Worm (Caenorhabditis elegans) whole organism, L3 larva: ENCODE data around the gene C33G8.2.
A peak's percentile ranks its signal among the peaks of the same experiment; 100 is the strongest.

ENCODE experiments used
- R02D3.7 ChIP-seq: fragments of 150-350 bp; optimal IDR thresholded peaks from 2 replicates; lab custom pipeline; 2014; ENCODE audit warnings: missing biosample characterization, missing genetic modification characterization
- ZK546.5 ChIP-seq: sonication (generic microtip); optimal IDR thresholded peaks from 2 replicates; lab custom pipeline; 2017; ENCODE audit warnings: missing biosample characterization, missing genetic modification characterization
- aly-2 ChIP-seq: fragments of 150-350 bp; optimal IDR thresholded peaks from 2 replicates; lab custom pipeline; 2014; ENCODE audit warnings: missing biosample characterization, missing genetic modification characterization
- ama-1 ChIP-seq: fragments of 150-350 bp; optimal IDR thresholded peaks from 2 replicates; lab custom pipeline; 2018
- ceh-16 ChIP-seq: sonication (generic microtip); optimal IDR thresholded peaks from 2 replicates; lab custom pipeline; 2017; ENCODE audit warnings: missing biosample characterization, missing genetic modification characterization
- ceh-9 ChIP-seq: sonication (generic microtip); optimal IDR thresholded peaks from 2 replicates; lab custom pipeline; 2018; ENCODE audit warnings: missing biosample characterization, missing genetic modification characterization
- egl-5 ChIP-seq: fragments of 150-350 bp; optimal IDR thresholded peaks from 2 replicates; lab custom pipeline; 2017; ENCODE audit warnings: missing biosample characterization, missing genetic modification reagents, missing genetic modification characterization, inconsistent platforms
- elt-1 ChIP-seq: fragments of 150-350 bp; optimal IDR thresholded peaks from 2 replicates; lab custom pipeline; 2014; ENCODE audit warnings: missing biosample characterization, missing genetic modification characterization
- elt-2 ChIP-seq: sonication (generic microtip); optimal IDR thresholded peaks from 2 replicates; lab custom pipeline; 2016; ENCODE audit warnings: missing genetic modification reagents, mild to moderate bottlenecking, missing genetic modification characterization, missing compliant biosample characterization
- elt-3 ChIP-seq, 3 experiments: fragments of 150-350 bp in 1 of 3; sonication (generic microtip) in 2 of 3; optimal IDR thresholded peaks; 2 replicates in 2 of 3; 4 replicates in 1 of 3; lab custom pipeline; 2014 to 2017; ENCODE audit warnings: missing biosample characterization in 3 of 3, missing genetic modification characterization in 3 of 3
- fos-1 ChIP-seq: fragments of 150-350 bp; optimal IDR thresholded peaks from 2 replicates; lab custom pipeline; 2014; ENCODE audit warnings: missing biosample characterization, missing genetic modification characterization
- jun-1 ChIP-seq: fragments of 150-350 bp; optimal IDR thresholded peaks from 2 replicates; lab custom pipeline; 2014; ENCODE audit warnings: missing biosample characterization, missing genetic modification reagents, missing genetic modification characterization
- lin-15B ChIP-seq: fragments of 150-350 bp; optimal IDR thresholded peaks from 2 replicates; lab custom pipeline; 2014; ENCODE audit warnings: missing biosample characterization, missing genetic modification characterization
- lin-39 ChIP-seq: fragments of 150-350 bp; optimal IDR thresholded peaks from 2 replicates; lab custom pipeline; 2018; ENCODE audit warnings: missing biosample characterization, missing genetic modification reagents, missing genetic modification characterization
- mdl-1 ChIP-seq: fragments of 150-350 bp; optimal IDR thresholded peaks from 2 replicates; lab custom pipeline; 2014; ENCODE audit warnings: missing biosample characterization, missing genetic modification characterization
- mml-1 ChIP-seq: fragments of 150-350 bp; sonication (generic microtip); optimal IDR thresholded peaks from 3 replicates; lab custom pipeline; 2014; ENCODE audit warnings: missing biosample characterization, missing genetic modification characterization
- nhr-12 ChIP-seq: fragments of 150-350 bp; optimal IDR thresholded peaks from 2 replicates; lab custom pipeline; 2014; ENCODE audit warnings: missing biosample characterization, missing genetic modification characterization
- nhr-23 ChIP-seq: fragments of 150-350 bp; optimal IDR thresholded peaks from 2 replicates; lab custom pipeline; 2014; ENCODE audit warnings: missing biosample characterization, missing genetic modification reagents, missing genetic modification characterization
- nhr-237 ChIP-seq: fragments of 150-350 bp; optimal IDR thresholded peaks from 2 replicates; lab custom pipeline; 2014; ENCODE audit warnings: missing biosample characterization, missing genetic modification characterization
- nhr-25 ChIP-seq: sonication (generic microtip); optimal IDR thresholded peaks from 2 replicates; lab custom pipeline; 2017; ENCODE audit warnings: missing biosample characterization, missing genetic modification characterization
- nhr-28 ChIP-seq: fragments of 150-350 bp; optimal IDR thresholded peaks from 2 replicates; lab custom pipeline; 2014; ENCODE audit warnings: missing biosample characterization, missing genetic modification characterization
- nhr-43 ChIP-seq: sonication (generic microtip); optimal IDR thresholded peaks from 2 replicates; lab custom pipeline; 2016; ENCODE audit warnings: mild to moderate bottlenecking, missing genetic modification characterization, missing compliant biosample characterization; ENCODE audit not compliant: poor library complexity, severe bottlenecking
- nhr-67 ChIP-seq: fragments of 150-350 bp; optimal IDR thresholded peaks from 2 replicates; lab custom pipeline; 2014; ENCODE audit warnings: missing biosample characterization, missing genetic modification characterization
- pha-4 ChIP-seq: fragments of 150-350 bp; optimal IDR thresholded peaks from 2 replicates; lab custom pipeline; 2014; ENCODE audit warnings: missing biosample characterization, missing genetic modification reagents, missing genetic modification characterization
- pqm-1 ChIP-seq: fragments of 150-350 bp; optimal IDR thresholded peaks from 2 replicates; lab custom pipeline; 2017; ENCODE audit warnings: missing biosample characterization, missing genetic modification characterization, inconsistent platforms
- sea-2 ChIP-seq: fragments of 150-350 bp; sonication (generic microtip); optimal IDR thresholded peaks from 4 replicates; lab custom pipeline; 2014; ENCODE audit warnings: missing biosample characterization, missing genetic modification reagents, missing genetic modification characterization
- snpc-4 ChIP-seq: fragments of 150-350 bp; optimal IDR thresholded peaks from 2 replicates; lab custom pipeline; 2014; ENCODE audit warnings: missing biosample characterization, missing genetic modification characterization
- tbx-2 ChIP-seq: sonication (generic microtip); optimal IDR thresholded peaks from 2 replicates; lab custom pipeline; 2016; ENCODE audit warnings: mild to moderate bottlenecking, missing genetic modification characterization, missing compliant biosample characterization
- zag-1 ChIP-seq: fragments of 150-350 bp; optimal IDR thresholded peaks from 2 replicates; lab custom pipeline; 2014; ENCODE audit warnings: missing biosample characterization, missing genetic modification characterization
- ztf-11 ChIP-seq: fragments of 150-350 bp; optimal IDR thresholded peaks from 2 replicates; lab custom pipeline; 2014; ENCODE audit warnings: missing biosample characterization, missing genetic modification characterization
- ztf-4 ChIP-seq: fragments of 150-350 bp; optimal IDR thresholded peaks from 2 replicates; lab custom pipeline; 2014; ENCODE audit warnings: missing biosample characterization, missing genetic modification characterization

The C33G8.2 gene

ce11 chrV:7000734-7001133 is 8.8 kb upstream of the C33G8.2 start:
- TF ChIP-seq elt-2, result peak; percentile 40
- TF ChIP-seq aly-2, result no peak

ce11 chrV:7003850-7004249 is 5.7 kb upstream of the C33G8.2 start, which contains the start of gene srab-4:
TSS of gene srab-4 (plus strand) at chrV:7004150.
- no peak for TF ChIP-seq ceh-16 (tag; lab: Kevin White, UChicago)
- no peak for TF ChIP-seq nhr-43 (tag; lab: Kevin White, UChicago)
- no peak for TF ChIP-seq ZK546.5
- TF ChIP-seq sea-2 (GFP tag; lab: Kevin White, UChicago), result no peak
- no peak for TF ChIP-seq mdl-1
- no peak for TF ChIP-seq lin-15B (tag; lab: Kevin White, UChicago)

ce11 chrV:7005964-7006363 is 3.6 kb upstream of the C33G8.2 start, which contains the start of gene spig-10:
TSS of gene spig-10 (plus strand) at chrV:7006264.
- no peak for TF ChIP-seq pha-4
- no peak for TF ChIP-seq zag-1 (tag; lab: Kevin White, UChicago)
- no peak for TF ChIP-seq elt-2
- TF ChIP-seq R02D3.7 (tag; lab: Kevin White, UChicago), result no peak
- TF ChIP-seq sea-2 (GFP tag; lab: Kevin White, UChicago), result no peak
- no peak for TF ChIP-seq tbx-2 (tag; lab: Kevin White, UChicago)
- TF ChIP-seq lin-15B (tag; lab: Kevin White, UChicago), result no peak
- no peak for TF ChIP-seq mml-1
- no peak for TF ChIP-seq ceh-9 (tag; lab: Kevin White, UChicago)
- TF ChIP-seq ceh-16 (tag; lab: Kevin White, UChicago), result no peak
- no peak for TF ChIP-seq nhr-23
- no peak for TF ChIP-seq elt-1 (tag; lab: Kevin White, UChicago)

ce11 chrV:7007307-7007706 is 2.3 kb upstream of the C33G8.2 start, which contains the start of gene drd-10:
TSS of gene drd-10 (plus strand) at chrV:7007607.
- no peak for TF ChIP-seq mml-1
- TF ChIP-seq, all 47 proteins: peak for 0

- TF ChIP-seq nhr-25 (no peak), fos-1 (no peak), ceh-9 (tag; lab: Kevin White, UChicago) (no peak), egl-5 (no peak), elt-1 (tag; lab: Kevin White, UChicago) (no peak), ZK546.5 (no peak), pqm-1 (tag; lab: Kevin White, UChicago) (no peak)
Measured at ce11 chrV:7012617-7013016, 3.1 kb downstream of the C33G8.2 start, which contains the start of gene srw-127. TSS of gene srw-127 (plus strand) at chrV:7012917.

- TF ChIP-seq ztf-11 (tag; lab: Kevin White, UChicago), result no peak
- TF ChIP-seq egl-5, result no peak
- no peak for TF ChIP-seq nhr-12 (tag; lab: Kevin White, UChicago)
- TF ChIP-seq ceh-9 (tag; lab: Kevin White, UChicago), result no peak
- no peak for TF ChIP-seq pha-4
- no peak for TF ChIP-seq lin-15B (tag; lab: Kevin White, UChicago)
- TF ChIP-seq ZK546.5, result no peak
- no peak for TF ChIP-seq aly-2
- no peak for TF ChIP-seq elt-3 (tag; optimal IDR thresholded peaks at IDR 0.05; lab: Kevin White, UChicago)
- TF ChIP-seq R02D3.7 (tag; lab: Kevin White, UChicago), result no peak
- no peak for TF ChIP-seq ama-1 (lab: Kevin White, UChicago)
- TF ChIP-seq mml-1, result no peak
- no peak for TF ChIP-seq nhr-237 (tag; lab: Kevin White, UChicago)
- TF ChIP-seq snpc-4, result no peak
- no peak for TF ChIP-seq fos-1
- no peak for TF ChIP-seq pqm-1 (tag; lab: Kevin White, UChicago)
- TF ChIP-seq jun-1 (tag; lab: Kevin White, UChicago), result no peak
- no peak for TF ChIP-seq tbx-2 (tag; lab: Kevin White, UChicago)
Measured at ce11 chrV:7015872-7016271, 6.3 kb downstream of the C33G8.2 start, which contains the start of gene C33G8.13. TSS of gene C33G8.13 (minus strand) at chrV:7015972.

ce11 chrV:7017059-7017458 is 7.5 kb downstream of the C33G8.2 start, which contains the start of gene srsx-32:
TSS of gene srsx-32 (plus strand) at chrV:7017359.
- TF ChIP-seq R02D3.7 (tag; lab: Kevin White, UChicago), result no peak
- no peak for TF ChIP-seq lin-39 (tag; lab: Kevin White, UChicago)
- no peak for TF ChIP-seq ztf-4 (tag; lab: Kevin White, UChicago)
- TF ChIP-seq aly-2, result no peak
- no peak for TF ChIP-seq ceh-16 (tag; lab: Kevin White, UChicago)
- no peak for TF ChIP-seq nhr-67 (tag; lab: Kevin White, UChicago)
- TF ChIP-seq nhr-28 (tag; lab: Kevin White, UChicago), result no peak
